Worm (Caenorhabditis elegans) whole organism, early embryonic: ENCODE measurements around the gene F21C10.7.

ENCODE experiments used
- B0310.2 ChIP-seq: sonication (generic microtip); optimal IDR thresholded peaks from 2 replicates; lab custom pipeline; 2016; ENCODE audit warnings: mild to moderate bottlenecking, missing genetic modification characterization, missing compliant biosample characterization
- F13C5.2 ChIP-seq: sonication (generic microtip); optimal IDR thresholded peaks from 2 replicates; lab custom pipeline; 2017; ENCODE audit warnings: mild to moderate bottlenecking, missing genetic modification characterization, inconsistent platforms, missing compliant biosample characterization
- aly-1 ChIP-seq: sonication (generic microtip); optimal IDR thresholded peaks from 2 replicates; lab custom pipeline; 2016; ENCODE audit warnings: missing genetic modification characterization, missing compliant biosample characterization
- ama-1 ChIP-seq: fragments of 150-350 bp; optimal IDR thresholded peaks from 2 replicates; lab custom pipeline; 2014
- ceh-13 ChIP-seq: fragments of 200-800 bp; sonication (Bioruptor generic); optimal IDR thresholded peaks from 2 replicates; lab custom pipeline; 2018; ENCODE audit warnings: mild to moderate bottlenecking, missing genetic modification characterization, missing compliant biosample characterization
- ceh-36 ChIP-seq: sonication (generic microtip); optimal IDR thresholded peaks from 2 replicates; lab custom pipeline; 2016; ENCODE audit warnings: missing genetic modification characterization, inconsistent platforms, missing compliant biosample characterization
- ets-7 ChIP-seq: sonication (generic microtip); optimal IDR thresholded peaks from 2 replicates; lab custom pipeline; 2016; ENCODE audit warnings: missing genotype, missing genetic modification characterization, missing compliant biosample characterization
- flt-1 ChIP-seq: fragments of 200-800 bp; sonication (Bioruptor generic); IDR thresholded peaks from 2 replicates; pipeline ENCODE4 v1.3.6; 2022; ENCODE audit warnings: missing genetic modification characterization, missing compliant biosample characterization
- hmbx-1 ChIP-seq: sonication (generic microtip); optimal IDR thresholded peaks from 2 replicates; lab custom pipeline; 2016; ENCODE audit warnings: mild to moderate bottlenecking, missing genetic modification characterization, missing compliant biosample characterization
- hmg-4 ChIP-seq: fragments of 200-800 bp; sonication (Bioruptor generic); optimal IDR thresholded peaks from 2 replicates; lab custom pipeline; 2018; ENCODE audit warnings: mild to moderate bottlenecking, missing genetic modification characterization, missing compliant biosample characterization
- hnd-1 ChIP-seq: sonication (generic microtip); optimal IDR thresholded peaks from 2 replicates; lab custom pipeline; 2016; ENCODE audit warnings: missing genetic modification characterization, missing compliant biosample characterization
- pes-1 ChIP-seq: fragments of 200-800 bp; sonication (Bioruptor generic); IDR thresholded peaks from 2 replicates; pipeline ENCODE4 v1.3.6; 2022; ENCODE audit warnings: missing genetic modification reagents, missing genetic modification characterization, missing compliant biosample characterization
- scrt-1 ChIP-seq: fragments of 200-800 bp; sonication (Bioruptor generic); IDR thresholded peaks from 2 replicates; pipeline ENCODE4 v1.3.6; 2022; ENCODE audit warnings: missing genetic modification characterization, missing compliant biosample characterization
- sea-1 ChIP-seq: fragments of 200-800 bp; sonication (Bioruptor generic); conservative IDR thresholded peaks from 2 replicates; pipeline ENCODE4 v1.3.6; 2022; ENCODE audit warnings: missing genetic modification characterization, missing compliant biosample characterization
- tbx-11 ChIP-seq: fragments of 200-800 bp; sonication (Bioruptor generic); IDR thresholded peaks from 2 replicates; pipeline ENCODE4 v1.3.6; 2022; ENCODE audit warnings: missing genetic modification characterization, missing compliant biosample characterization
- tbx-37 ChIP-seq: fragments of 200-800 bp; sonication (Bioruptor generic); conservative IDR thresholded peaks from 2 replicates; pipeline ENCODE4 v1.3.6; 2022; ENCODE audit warnings: missing genetic modification reagents, missing genetic modification characterization, missing compliant biosample characterization
- tra-4 ChIP-seq: sonication (generic microtip); optimal IDR thresholded peaks from 2 replicates; lab custom pipeline; 2017; ENCODE audit warnings: missing genetic modification characterization, missing compliant biosample characterization

F21C10.7 gene

DNA sequence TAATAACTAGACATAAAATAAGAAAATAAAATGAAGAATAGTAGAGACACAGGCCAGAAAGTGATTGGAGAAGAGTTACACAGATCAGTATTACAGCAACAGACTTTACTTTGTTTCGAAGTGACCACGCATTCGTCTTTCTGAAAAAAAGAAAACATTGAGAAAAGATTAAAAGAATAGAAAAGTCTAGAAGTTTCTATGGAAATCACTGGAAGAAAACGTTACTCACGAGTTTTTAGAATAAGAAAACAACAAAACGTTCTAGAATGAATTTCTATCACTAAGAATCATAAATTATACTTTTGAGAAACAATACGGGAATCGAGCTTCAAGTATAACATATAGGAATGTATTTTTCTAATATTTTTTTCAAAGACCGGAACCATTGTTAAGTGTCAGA is 43.0 kb downstream of the F21C10.7 start:
- TF ChIP-seq flt-1 (GFP tag; lab: Robert Waterston, UW) (no peak), scrt-1 (GFP tag; lab: Robert Waterston, UW) (no peak), tbx-37 (GFP tag; lab: Robert Waterston, UW) (no peak), pes-1 (GFP tag; lab: Robert Waterston, UW) (no peak), ceh-36 (tag; lab: Kevin White, UChicago) (no peak), hmbx-1 (tag; lab: Kevin White, UChicago) (no peak), tra-4 (tag; lab: Kevin White, UChicago) (no peak), ets-7 (tag; lab: Kevin White, UChicago) (no peak), B0310.2 (no peak), hnd-1 (tag; lab: Kevin White, UChicago) (no peak), ceh-13 (GFP tag; lab: Kevin White, UChicago) (no peak)

DNA sequence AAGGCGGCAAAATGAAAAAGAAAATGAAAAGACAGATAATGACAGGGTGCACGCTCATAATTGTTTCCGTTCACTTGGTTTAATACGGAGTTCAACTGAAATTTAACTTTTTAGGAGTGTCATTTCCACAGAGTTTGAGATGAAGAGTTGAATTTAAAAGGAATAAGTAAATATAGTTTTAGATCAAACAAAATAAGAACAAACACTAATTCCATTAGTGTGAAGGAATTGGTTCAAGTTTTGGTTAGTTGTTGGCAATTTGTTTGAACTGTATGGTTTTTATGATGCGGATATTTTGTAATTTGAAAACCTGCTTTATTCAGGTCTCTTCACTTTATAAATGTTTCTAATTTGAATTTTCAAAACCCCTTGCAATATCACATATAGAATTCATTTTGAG is 44.1 kb downstream of the F21C10.7 start, which contains the start of gene B0222.15:
B0222.15 (minus strand) TSS at position 101 of the 400 bp plus-strand sequence.
- TF ChIP-seq hnd-1 (tag; lab: Kevin White, UChicago) (no peak), pes-1 (GFP tag; lab: Robert Waterston, UW) (no peak), B0310.2 (no peak), hmg-4 (GFP tag; lab: Kevin White, UChicago) (no peak), tbx-11 (GFP tag; lab: Robert Waterston, UW) (no peak)

- TF ChIP-seq aly-1 (tag; lab: Kevin White, UChicago) (no peak), hmg-4 (GFP tag; lab: Kevin White, UChicago) (no peak), pes-1 (GFP tag; lab: Robert Waterston, UW) (no peak), ceh-36 (tag; lab: Kevin White, UChicago) (no peak), flt-1 (GFP tag; lab: Robert Waterston, UW) (no peak), tbx-11 (GFP tag; lab: Robert Waterston, UW) (no peak), hnd-1 (tag; lab: Kevin White, UChicago) (no peak), ets-7 (tag; lab: Kevin White, UChicago) (no peak), tra-4 (tag; lab: Kevin White, UChicago) (no peak), ceh-13 (GFP tag; lab: Kevin White, UChicago) (no peak)
Observed at ce11 chrV:9157597-9157996, 45.0 kb downstream of the F21C10.7 start.

ce11 chrV:9160224-9160886 is 47.8 kb downstream of the F21C10.7 start, which contains the start of gene col-144:
TSS of gene col-144 (minus strand) at chrV:9160642.
- no peak for TF ChIP-seq hnd-1 (tag; lab: Kevin White, UChicago)
- TF ChIP-seq ets-7 (tag; lab: Kevin White, UChicago), result no peak
- TF ChIP-seq sea-1 (GFP tag; lab: Robert Waterston, UW), result no peak
- no peak for TF ChIP-seq ceh-36 (tag; lab: Kevin White, UChicago)
- no peak for TF ChIP-seq hmbx-1 (tag; lab: Kevin White, UChicago)
- TF ChIP-seq tbx-11 (GFP tag; lab: Robert Waterston, UW), result no peak
- TF ChIP-seq B0310.2, result no peak
- no peak for TF ChIP-seq flt-1 (GFP tag; lab: Robert Waterston, UW)
- TF ChIP-seq ama-1 (lab: Kevin White, UChicago), result no peak
- TF ChIP-seq tbx-37 (GFP tag; lab: Robert Waterston, UW), result no peak
- TF ChIP-seq hmg-4 (GFP tag; lab: Kevin White, UChicago), result no peak
- TF ChIP-seq F13C5.2 (tag; lab: Kevin White, UChicago), result no peak
- TF ChIP-seq ceh-13 (GFP tag; lab: Kevin White, UChicago), result no peak
- TF ChIP-seq scrt-1 (GFP tag; lab: Robert Waterston, UW), result no peak

DNA sequence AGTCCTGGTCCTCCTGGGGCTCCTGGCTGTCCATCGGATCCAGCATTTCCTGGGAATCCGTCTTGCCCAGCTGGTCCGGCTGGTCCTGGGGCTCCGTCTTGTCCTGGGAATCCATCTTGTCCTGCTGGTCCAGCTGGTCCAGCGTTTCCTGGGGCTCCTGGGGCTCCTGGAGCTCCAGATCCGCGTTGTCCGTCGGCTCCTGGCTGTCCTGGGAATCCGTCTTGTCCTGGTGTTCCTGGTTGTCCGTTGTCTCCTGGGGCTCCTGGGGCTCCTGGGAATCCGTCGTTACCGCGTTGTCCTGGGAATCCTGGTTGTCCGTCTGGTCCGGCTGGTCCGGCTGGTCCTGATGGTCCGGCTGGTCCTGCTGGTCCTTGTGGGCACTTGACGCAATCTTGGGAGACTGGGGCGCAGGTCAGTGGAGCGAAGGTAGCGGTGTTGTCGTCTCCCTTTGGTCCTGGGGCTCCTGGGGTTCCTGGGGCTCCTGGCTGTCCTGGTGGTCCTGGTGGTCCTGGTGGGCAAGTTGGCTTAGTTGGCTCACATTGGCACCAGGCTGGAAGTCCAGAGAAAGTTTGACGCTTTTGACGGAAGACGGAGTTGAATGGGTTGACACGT is 49.7 kb downstream of the F21C10.7 start:
- TF ChIP-seq ceh-13 (GFP tag; lab: Kevin White, UChicago), result no peak
- no peak for TF ChIP-seq B0310.2
- no peak for TF ChIP-seq hmbx-1 (tag; lab: Kevin White, UChicago)
- TF ChIP-seq flt-1 (GFP tag; lab: Robert Waterston, UW), result no peak
- TF ChIP-seq tbx-37 (GFP tag; lab: Robert Waterston, UW), result no peak
- TF ChIP-seq ets-7 (tag; lab: Kevin White, UChicago), result no peak
- TF ChIP-seq sea-1 (GFP tag; lab: Robert Waterston, UW), result no peak
- no peak for TF ChIP-seq aly-1 (tag; lab: Kevin White, UChicago)
- no peak for TF ChIP-seq hmg-4 (GFP tag; lab: Kevin White, UChicago)
- TF ChIP-seq tra-4 (tag; lab: Kevin White, UChicago), result no peak
- no peak for TF ChIP-seq F13C5.2 (tag; lab: Kevin White, UChicago)
- TF ChIP-seq tbx-11 (GFP tag; lab: Robert Waterston, UW), result no peak

DNA sequence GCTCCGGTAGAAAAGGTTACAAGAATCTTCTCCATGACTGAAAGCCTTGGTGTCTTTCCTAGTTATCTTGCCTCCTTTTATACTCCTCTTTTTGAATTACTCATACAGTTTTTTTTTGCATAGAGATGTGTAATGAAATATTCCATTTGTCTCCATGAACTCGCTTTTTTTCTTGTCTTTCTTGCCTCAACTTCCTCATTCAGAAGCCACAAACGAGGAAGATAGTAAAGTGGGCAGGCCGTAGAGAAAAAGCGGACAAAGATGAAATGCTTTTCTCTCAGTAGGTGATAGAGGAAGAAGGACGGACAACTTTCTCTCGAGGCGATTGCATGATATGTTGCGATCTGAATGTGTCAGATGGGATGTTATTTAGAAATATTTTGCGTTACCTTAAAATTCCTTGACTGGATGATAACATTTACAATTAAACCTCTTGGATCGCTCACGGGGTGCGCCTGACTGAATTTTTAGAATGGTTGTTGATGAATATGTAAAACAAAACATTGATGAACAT is 50.4 kb downstream of the F21C10.7 start, which contains the start of gene col-145:
col-145 (minus strand) TSS at position 51 of the 514 bp plus-strand sequence.
- TF ChIP-seq hmbx-1 (tag; lab: Kevin White, UChicago) (no peak), hmg-4 (GFP tag; lab: Kevin White, UChicago) (no peak), B0310.2 (no peak), ceh-13 (GFP tag; lab: Kevin White, UChicago) (no peak), hnd-1 (tag; lab: Kevin White, UChicago) (no peak), tbx-11 (GFP tag; lab: Robert Waterston, UW) (no peak), flt-1 (GFP tag; lab: Robert Waterston, UW) (no peak), tra-4 (tag; lab: Kevin White, UChicago) (no peak), F13C5.2 (tag; lab: Kevin White, UChicago) (no peak), sea-1 (GFP tag; lab: Robert Waterston, UW) (no peak), ama-1 (lab: Kevin White, UChicago) (no peak), ets-7 (tag; lab: Kevin White, UChicago) (no peak), scrt-1 (GFP tag; lab: Robert Waterston, UW) (no peak), pes-1 (GFP tag; lab: Robert Waterston, UW) (no peak), tbx-37 (GFP tag; lab: Robert Waterston, UW) (no peak), aly-1 (tag; lab: Kevin White, UChicago) (no peak), ceh-36 (tag; lab: Kevin White, UChicago) (no peak)
